Worm (Caenorhabditis elegans) whole organism, late embryonic: Measurements from ENCODE around the gene npp-21.

ENCODE experiments used
- Y22D7AL.16 ChIP-seq: sonication (generic microtip); optimal IDR thresholded peaks from 2 replicates; lab custom pipeline; 2016; ENCODE audit warnings: missing genetic modification characterization, missing compliant biosample characterization
- ama-1 ChIP-seq: fragments of 150-350 bp; optimal IDR thresholded peaks from 2 replicates; lab custom pipeline; 2014
- ceh-34 ChIP-seq: sonication (generic microtip); optimal IDR thresholded peaks from 2 replicates; lab custom pipeline; 2016; ENCODE audit warnings: mild to moderate bottlenecking, missing genetic modification characterization, missing compliant biosample characterization
- madf-2 ChIP-seq: sonication (generic microtip); optimal IDR thresholded peaks from 2 replicates; lab custom pipeline; 2017; ENCODE audit warnings: missing genetic modification characterization, missing compliant biosample characterization
- nhr-11 ChIP-seq: fragments of 150-350 bp; optimal IDR thresholded peaks from 2 replicates; lab custom pipeline; 2014; ENCODE audit warnings: missing biosample characterization, missing genetic modification characterization
- pat-9 ChIP-seq: fragments of 200-800 bp; sonication (Bioruptor generic); optimal IDR thresholded peaks from 2 replicates; lab custom pipeline; 2018; ENCODE audit warnings: mild to moderate bottlenecking, missing genetic modification characterization, moderate library complexity, missing compliant biosample characterization
- pha-4 ChIP-seq: fragments of 150-350 bp; optimal IDR thresholded peaks from 2 replicates; lab custom pipeline; 2018; ENCODE audit warnings: missing biosample characterization, missing genetic modification reagents, missing genetic modification characterization
- pqm-1 ChIP-seq: sonication (generic microtip); optimal IDR thresholded peaks from 2 replicates; lab custom pipeline; 2016; ENCODE audit warnings: missing genetic modification characterization, missing compliant biosample characterization
- ref-2 ChIP-seq: sonication (generic microtip); optimal IDR thresholded peaks from 2 replicates; lab custom pipeline; 2016; ENCODE audit warnings: missing genetic modification characterization, missing compliant biosample characterization
- rnt-1 ChIP-seq: sonication (generic microtip); optimal IDR thresholded peaks from 2 replicates; lab custom pipeline; 2016; ENCODE audit warnings: missing genetic modification characterization, missing compliant biosample characterization
- unc-55 ChIP-seq: sonication (generic microtip); optimal IDR thresholded peaks from 2 replicates; lab custom pipeline; 2017; ENCODE audit warnings: missing biosample characterization, missing genetic modification reagents, missing genetic modification characterization

- TF ChIP-seq pha-4 (tag; lab: Kevin White, UChicago) (no peak), Y22D7AL.16 (tag; lab: Kevin White, UChicago) (no peak), unc-55 (GFP tag; lab: Kevin White, UChicago) (no peak), ama-1 (no peak), nhr-11 (no peak), pqm-1 (no peak), madf-2 (tag; lab: Kevin White, UChicago) (no peak), ceh-34 (tag; lab: Kevin White, UChicago) (no peak), rnt-1 (tag; lab: Kevin White, UChicago) (no peak), ref-2 (tag; lab: Kevin White, UChicago) (no peak), pat-9 (tag; lab: Kevin White, UChicago) (no peak)
Observed at ce11 chrII:7574143-7574542, 25.3 kb upstream of the npp-21 start, which contains the start of gene F35D2.2.
